Fruit fly (Drosophila melanogaster): ENCODE results near the gene RpL36A.
A peak's percentile ranks its signal among the peaks of the same experiment; 100 is the strongest.

The RpL36A gene

DNA sequence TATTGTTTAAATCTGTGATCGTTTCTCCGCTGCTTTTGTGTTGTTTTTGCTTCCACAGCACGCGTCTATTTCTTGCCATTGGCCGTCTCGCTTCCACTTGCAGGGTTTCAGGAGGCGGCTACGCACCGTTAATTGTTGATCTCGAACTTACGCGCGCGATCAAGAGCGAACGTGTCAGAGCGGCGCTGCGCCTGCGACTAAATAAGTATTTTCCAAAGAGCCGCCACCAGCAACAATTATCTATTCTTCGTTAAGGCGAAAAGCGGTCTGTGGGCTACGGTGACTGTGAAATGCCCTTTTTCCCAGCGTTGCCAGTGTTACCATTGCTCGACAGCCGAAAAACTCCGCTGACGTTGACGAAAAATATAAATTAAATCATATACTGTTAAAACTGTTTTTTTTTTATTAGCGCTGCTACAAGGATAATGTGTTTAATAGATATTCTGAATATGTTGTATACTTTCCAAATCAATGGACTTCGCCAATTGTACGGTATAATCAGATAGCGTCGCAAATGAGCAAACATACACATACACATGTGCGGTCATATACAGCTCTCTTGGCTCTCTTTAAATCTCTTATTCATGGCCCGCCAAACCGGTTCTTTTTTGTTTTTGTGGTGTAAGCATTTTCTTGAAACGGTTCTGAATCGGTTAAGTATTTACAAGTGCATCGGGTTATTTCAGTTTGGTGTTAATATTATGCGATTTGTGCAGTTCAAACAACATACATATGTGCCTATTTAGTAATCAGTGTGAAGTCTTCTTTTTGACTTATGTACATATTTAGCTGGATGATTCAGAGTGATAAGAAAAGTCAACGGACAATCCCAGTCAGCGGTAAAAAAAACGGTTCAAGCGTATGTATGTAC is 48.5 kb downstream of the RpL36A start, which contains the start of gene pes (continued):
- TF ChIP-seq HLH3B (GFP tag; IDR thresholded peaks at IDR 0.05) = peak; percentile 92
- TF ChIP-seq twi (tag; optimal IDR thresholded peaks at IDR 0.05) = peak; percentile 65
- peak; percentile 90; the same call in 1 of the 3 replicates for TF ChIP-seq CG2199 (GFP tag; IDR thresholded peaks at IDR 0.05)
- TF ChIP-seq CG30403 (GFP tag; optimal IDR thresholded peaks at IDR 0.05) = peak; percentile 36
- TF ChIP-seq Deaf1 (tag; optimal IDR thresholded peaks at IDR 0.05) = peak; percentile 58
- TF ChIP-seq B-H1 (GFP tag; IDR thresholded peaks at IDR 0.05) = peak; percentile 86
- peak; percentile 96 for TF ChIP-seq CG13296 (GFP tag; optimal IDR thresholded peaks at IDR 0.05)
- TF ChIP-seq sens-2 (GFP tag; IDR thresholded peaks at IDR 0.05) = peak; percentile 63
- TF ChIP-seq zen (tag; optimal IDR thresholded peaks at IDR 0.05) = peak; percentile 91
- TF ChIP-seq gcm (GFP tag; optimal IDR thresholded peaks at IDR 0.05) = no peak
- TF ChIP-seq CG13894 (tag; optimal IDR thresholded peaks at IDR 0.05) = peak; percentile 95
- peak; percentile 86 for TF ChIP-seq Awh (GFP tag; IDR thresholded peaks at IDR 0.05)
- peak; percentile 92 for TF ChIP-seq CG7372 (GFP tag; IDR thresholded peaks at IDR 0.05)
- peak; percentile 95 for TF ChIP-seq lilli (GFP tag; optimal IDR thresholded peaks at IDR 0.05)
- TF ChIP-seq CG4707 (GFP tag; optimal IDR thresholded peaks at IDR 0.05) = peak; percentile 66
- TF ChIP-seq pum (GFP tag; optimal IDR thresholded peaks at IDR 0.05) = peak; percentile 88
- peak; percentile 91 for TF ChIP-seq CG14441 (GFP tag; IDR thresholded peaks at IDR 0.05)
- peak; percentile 95 for TF ChIP-seq Atf6 (GFP tag; IDR thresholded peaks at IDR 0.05)
- peak; percentile 84 for TF ChIP-seq unpg (GFP tag; optimal IDR thresholded peaks at IDR 0.05)
- TF ChIP-seq crol (GFP tag; IDR thresholded peaks at IDR 0.05) = peak; percentile 47; the same call in 1 of the 2 replicates
- peak; percentile 88 to 91 for TF ChIP-seq dpn (GFP tag; optimal IDR thresholded peaks at IDR 0.05)
- TF ChIP-seq tx (GFP tag; optimal IDR thresholded peaks at IDR 0.05) = no peak
- no peak for TF ChIP-seq Doc3 (GFP tag; IDR thresholded peaks at IDR 0.05; ENCODE audit: partially characterized antibody)
- TF ChIP-seq ac (GFP tag; optimal IDR thresholded peaks at IDR 0.05) = peak; percentile 69
- TF ChIP-seq Ssrp (tag; optimal IDR thresholded peaks at IDR 0.05) = peak; percentile 91
- TF ChIP-seq lmd (GFP tag; IDR thresholded peaks at IDR 0.05) = no peak
- TF ChIP-seq repo (GFP tag; optimal IDR thresholded peaks at IDR 0.05) = peak; percentile 70
- no peak for TF ChIP-seq CG11560 (tag; IDR thresholded peaks at IDR 0.05)
- TF ChIP-seq CG12769 (tag; optimal IDR thresholded peaks at IDR 0.05) = peak; percentile 50
- peak; percentile 90 for TF ChIP-seq nerfin-1 (tag; optimal IDR thresholded peaks at IDR 0.05)
- TF ChIP-seq chif (GFP tag; optimal IDR thresholded peaks at IDR 0.05) = peak; percentile 6 to 62
- peak; percentile 92 for TF ChIP-seq CG11093 (GFP tag; IDR thresholded peaks at IDR 0.05)
- peak; percentile 92 for TF ChIP-seq Side (GFP tag; optimal IDR thresholded peaks at IDR 0.05)
- TF ChIP-seq CG34224 (GFP tag; IDR thresholded peaks at IDR 0.05; ENCODE audit: partially characterized antibody) = peak; percentile 40
- peak; percentile 79 for TF ChIP-seq Bteb2 (GFP tag; optimal IDR thresholded peaks at IDR 0.05)
- TF ChIP-seq chn (GFP tag; optimal IDR thresholded peaks at IDR 0.05) = peak; percentile 53
- no peak for TF ChIP-seq slp2 (GFP tag; optimal IDR thresholded peaks at IDR 0.05)
- TF ChIP-seq Optix (GFP tag; IDR thresholded peaks at IDR 0.05) = peak; percentile 91
- TF ChIP-seq NFAT (GFP tag; IDR thresholded peaks at IDR 0.05) = peak; percentile 91
- TF ChIP-seq en (GFP tag; optimal IDR thresholded peaks at IDR 0.05) = peak; percentile 79
- peak; percentile 36 for TF ChIP-seq CG17568 (GFP tag; optimal IDR thresholded peaks at IDR 0.05)
- peak; percentile 89 for TF ChIP-seq CG10267 (tag; optimal IDR thresholded peaks at IDR 0.05)
- TF ChIP-seq CG8944 (GFP tag; optimal IDR thresholded peaks at IDR 0.05) = peak; percentile 3
- TF ChIP-seq ERR (GFP tag; optimal IDR thresholded peaks at IDR 0.05) = peak; percentile 64
- TF ChIP-seq CG10462 (GFP tag; optimal IDR thresholded peaks at IDR 0.05) = peak; percentile 69
- TF ChIP-seq crp (GFP tag; optimal IDR thresholded peaks at IDR 0.05) = peak in 1 of 2 experiments; percentile 24
- TF ChIP-seq CG9215 (GFP tag; IDR thresholded peaks at IDR 0.05) = peak; percentile 95
- peak; percentile 98 for TF ChIP-seq gsb-n (tag; optimal IDR thresholded peaks at IDR 0.05)
- TF ChIP-seq Meics (GFP tag; optimal IDR thresholded peaks at IDR 0.05) = peak; percentile 95
